Fruit fly (Drosophila melanogaster) whole organism, embryonic: ENCODE measurements around the gene Wdr33.

ENCODE experiments used
- ATbp ChIP-seq: fragments of 200-800 bp; sonication (Bioruptor generic); optimal IDR thresholded peaks from 2 replicates; lab custom pipeline; 2017; ENCODE audit warnings: missing biosample characterization, mild to moderate bottlenecking, missing genetic modification characterization, missing genetic modification reagents
- Aef1 ChIP-seq: fragments of 200-800 bp; sonication (Bioruptor generic); IDR thresholded peaks from 3 replicates; pipeline ENCODE4 v1.3.6; 2022; ENCODE audit warnings: missing biosample characterization, missing genetic modification characterization
- Asciz ChIP-seq: fragments of 200-800 bp; sonication (Bioruptor generic); optimal IDR thresholded peaks from 2 replicates; lab custom pipeline; 2017; ENCODE audit warnings: missing biosample characterization, mild to moderate bottlenecking, missing genetic modification characterization, missing genetic modification reagents
- Blimp-1 ChIP-seq: fragments of 200-800 bp; sonication (Bioruptor generic); optimal IDR thresholded peaks from 3 replicates; lab custom pipeline; 2018; ENCODE audit warnings: missing biosample characterization, missing genetic modification characterization, mild to moderate bottlenecking, moderate library complexity, missing genetic modification reagents
- CG10267 ChIP-seq: fragments of 200-800 bp; sonication (Bioruptor generic); optimal IDR thresholded peaks from 2 replicates; lab custom pipeline; 2018; ENCODE audit warnings: missing biosample characterization, mild to moderate bottlenecking, missing genetic modification characterization, moderate library complexity
- CG11695 ChIP-seq: fragments of 200-800 bp; sonication (Bioruptor generic); IDR thresholded peaks from 3 replicates; pipeline ENCODE4 v1.3.6; 2022; ENCODE audit warnings: missing biosample characterization, missing genetic modification characterization
- CG13287 ChIP-seq: fragments of 200-800 bp; sonication (Bioruptor generic); IDR thresholded peaks from 2 replicates; pipeline ENCODE4 v1.3.6; 2022; ENCODE audit warnings: missing biosample characterization, missing genetic modification characterization; ENCODE audit not compliant: partially characterized antibody
- CG13424 ChIP-seq: fragments of 200-800 bp; sonication (Bioruptor generic); optimal IDR thresholded peaks from 2 replicates; lab custom pipeline; 2019; ENCODE audit warnings: missing biosample characterization, mild to moderate bottlenecking, missing genetic modification characterization, moderate library complexity
- CG17802 ChIP-seq: fragments of 200-800 bp; sonication (Bioruptor generic); optimal IDR thresholded peaks from 2 replicates; lab custom pipeline; 2018; ENCODE audit warnings: missing biosample characterization, mild to moderate bottlenecking, missing genetic modification characterization, moderate library complexity
- CG18599 ChIP-seq: fragments of 200-800 bp; sonication (Bioruptor generic); optimal IDR thresholded peaks from 3 replicates; lab custom pipeline; 2017; ENCODE audit warnings: missing biosample characterization, missing genetic modification characterization, mild to moderate bottlenecking, moderate library complexity, missing genetic modification reagents
- CG2120 ChIP-seq: fragments of 200-800 bp; sonication (Bioruptor generic); optimal IDR thresholded peaks from 3 replicates; lab custom pipeline; 2016; ENCODE audit warnings: missing biosample characterization, missing genetic modification characterization
- CG33213 ChIP-seq: fragments of 200-800 bp; sonication (Bioruptor generic); optimal IDR thresholded peaks from 3 replicates; lab custom pipeline; 2016; ENCODE audit warnings: missing biosample characterization, missing genetic modification characterization
- CG4282 ChIP-seq: fragments of 200-800 bp; sonication (Bioruptor generic); optimal IDR thresholded peaks from 2 replicates; lab custom pipeline; 2016; ENCODE audit warnings: missing biosample characterization, missing genetic modification characterization
- CG4707 ChIP-seq: fragments of 200-800 bp; sonication (Bioruptor generic); optimal IDR thresholded peaks from 2 replicates; lab custom pipeline; 2018; ENCODE audit warnings: missing biosample characterization, mild to moderate bottlenecking, missing genetic modification characterization, moderate library complexity
- CG4730 ChIP-seq: fragments of 200-800 bp; sonication (Bioruptor generic); IDR thresholded peaks from 2 replicates; pipeline ENCODE4 v1.3.6; 2022; ENCODE audit warnings: missing biosample characterization, missing genetic modification characterization
- CG6683 ChIP-seq: fragments of 200-800 bp; sonication (Bioruptor generic); optimal IDR thresholded peaks from 2 replicates; lab custom pipeline; 2017; ENCODE audit warnings: missing biosample characterization, mild to moderate bottlenecking, missing genetic modification characterization, missing genetic modification reagents
- CG7786 ChIP-seq: fragments of 200-800 bp; sonication (Bioruptor generic); optimal IDR thresholded peaks from 2 replicates; lab custom pipeline; 2016; ENCODE audit warnings: missing biosample characterization, missing genetic modification characterization
- CG8765 ChIP-seq: fragments of 200-800 bp; sonication (Bioruptor generic); IDR thresholded peaks from 2 replicates; pipeline ENCODE4 v1.3.6; 2022; ENCODE audit warnings: missing biosample characterization, missing genetic modification characterization
- CrebB ChIP-seq: fragments of 200-800 bp; sonication (Bioruptor generic); optimal IDR thresholded peaks from 3 replicates; lab custom pipeline; 2018; ENCODE audit warnings: missing biosample characterization, mild to moderate bottlenecking, missing genetic modification characterization
- Doc2 ChIP-seq: fragments of 200-800 bp; sonication (Bioruptor generic); IDR thresholded peaks from 2 replicates; pipeline ENCODE4 v1.3.6; 2022; ENCODE audit warnings: missing biosample characterization, missing genetic modification characterization
- Drgx ChIP-seq: fragments of 200-800 bp; sonication (Bioruptor generic); IDR thresholded peaks from 2 replicates; pipeline ENCODE4 v1.3.6; 2022; ENCODE audit warnings: missing biosample characterization, missing genetic modification characterization
- ERR ChIP-seq: fragments of 200-800 bp; sonication (Bioruptor generic); optimal IDR thresholded peaks from 2 replicates; lab custom pipeline; 2016; ENCODE audit warnings: missing biosample characterization, missing genetic modification characterization
- Fer3 ChIP-seq: fragments of 200-800 bp; sonication (Bioruptor generic); optimal IDR thresholded peaks from 2 replicates; lab custom pipeline; 2018; ENCODE audit warnings: missing biosample characterization, mild to moderate bottlenecking, missing genetic modification characterization, moderate library complexity
- Lpt ChIP-seq: fragments of >200 bp; optimal IDR thresholded peaks from 2 replicates; lab custom pipeline; 2018; ENCODE audit warnings: missing biosample characterization, missing genetic modification characterization
- MBD-R2 ChIP-seq: fragments of 200-800 bp; sonication (Bioruptor generic); IDR thresholded peaks from 2 replicates; pipeline ENCODE4 v1.3.6; 2022; ENCODE audit warnings: missing biosample characterization, missing genetic modification characterization
- NFAT ChIP-seq: fragments of 200-800 bp; sonication (Bioruptor generic); IDR thresholded peaks from 2 replicates; pipeline ENCODE4 v1.3.6; 2022; ENCODE audit warnings: missing biosample characterization, missing genetic modification characterization
- Oli ChIP-seq: fragments of 200-800 bp; sonication (Bioruptor generic); optimal IDR thresholded peaks from 2 replicates; lab custom pipeline; 2018; ENCODE audit warnings: missing biosample characterization, mild to moderate bottlenecking, missing genetic modification characterization, moderate library complexity
- Sin3A ChIP-seq: fragments of >200 bp; optimal IDR thresholded peaks from 2 replicates; lab custom pipeline; 2018
- Sox102F ChIP-seq: fragments of 200-800 bp; sonication (Bioruptor generic); optimal IDR thresholded peaks from 2 replicates; lab custom pipeline; 2018; ENCODE audit warnings: missing biosample characterization, mild to moderate bottlenecking, missing genetic modification characterization, moderate library complexity
- Tbp ChIP-seq: fragments of >200 bp; optimal IDR thresholded peaks from 2 replicates; lab custom pipeline; 2018; ENCODE audit warnings: missing biosample characterization, missing genetic modification characterization
- ara ChIP-seq: fragments of 200-800 bp; sonication (Bioruptor generic); IDR thresholded peaks from 2 replicates; pipeline ENCODE4 v1.3.6; 2022; ENCODE audit warnings: missing biosample characterization, missing genetic modification characterization
- ase ChIP-seq: fragments of 200-800 bp; sonication (Bioruptor generic); IDR thresholded peaks from 3 replicates; pipeline ENCODE4 v1.3.6; 2022; ENCODE audit warnings: missing biosample characterization, missing genetic modification characterization
- btn ChIP-seq: fragments of 200-800 bp; sonication (Bioruptor generic); optimal IDR thresholded peaks from 2 replicates; lab custom pipeline; 2016; ENCODE audit warnings: missing biosample characterization, missing genetic modification characterization
- disco-r ChIP-seq: fragments of 200-800 bp; sonication (Bioruptor generic); optimal IDR thresholded peaks from 2 replicates; lab custom pipeline; 2016; ENCODE audit warnings: missing biosample characterization, missing genetic modification characterization
- fd96Cb ChIP-seq: fragments of 200-800 bp; sonication (Bioruptor generic); optimal IDR thresholded peaks from 2 replicates; lab custom pipeline; 2018; ENCODE audit warnings: missing biosample characterization, mild to moderate bottlenecking, missing genetic modification characterization, moderate library complexity
- gce ChIP-seq: fragments of 200-800 bp; sonication (Bioruptor generic); IDR thresholded peaks from 3 replicates; pipeline ENCODE4 v1.3.6; 2022; ENCODE audit warnings: missing biosample characterization, missing genetic modification characterization
- kah ChIP-seq: fragments of 200-800 bp; sonication (Bioruptor generic); optimal IDR thresholded peaks from 2 replicates; lab custom pipeline; 2018; ENCODE audit warnings: missing biosample characterization, mild to moderate bottlenecking, missing genetic modification characterization
- lmd ChIP-seq: fragments of 200-800 bp; sonication (Bioruptor generic); IDR thresholded peaks from 2 replicates; pipeline ENCODE4 v1.3.6; 2022; ENCODE audit warnings: missing biosample characterization, missing genetic modification characterization
- maf-S ChIP-seq: fragments of 200-800 bp; sonication (Bioruptor generic); optimal IDR thresholded peaks from 2 replicates; lab custom pipeline; 2016; ENCODE audit warnings: missing biosample characterization, missing genetic modification characterization
- nau ChIP-seq: fragments of 200-800 bp; sonication (Bioruptor generic); optimal IDR thresholded peaks from 3 replicates; lab custom pipeline; 2017; ENCODE audit warnings: missing biosample characterization, mild to moderate bottlenecking, missing genetic modification characterization, missing genetic modification reagents
- nerfin-2 ChIP-seq: fragments of 200-800 bp; sonication (Bioruptor generic); IDR thresholded peaks from 2 replicates; pipeline ENCODE4 v1.3.6; 2022; ENCODE audit warnings: missing biosample characterization, missing genetic modification characterization; ENCODE audit not compliant: partially characterized antibody
- org-1 ChIP-seq: fragments of 200-800 bp; sonication (Bioruptor generic); optimal IDR thresholded peaks from 2 replicates; lab custom pipeline; 2017; ENCODE audit warnings: missing biosample characterization, missing genetic modification characterization
- psq ChIP-seq: fragments of 200-800 bp; sonication (Bioruptor generic); optimal IDR thresholded peaks from 2 replicates; lab custom pipeline; 2017; ENCODE audit warnings: missing biosample characterization, missing genetic modification characterization
- sr ChIP-seq: fragments of 200-800 bp; sonication (Bioruptor generic); IDR thresholded peaks from 3 replicates; pipeline ENCODE4 v1.3.6; 2022; ENCODE audit warnings: missing biosample characterization, missing genetic modification characterization
- toy ChIP-seq: fragments of 200-800 bp; sonication (Bioruptor generic); IDR thresholded peaks from 2 replicates; pipeline ENCODE4 v1.3.6; 2022; ENCODE audit warnings: missing biosample characterization, missing genetic modification characterization
- trh ChIP-seq: fragments of 200-800 bp; sonication (Bioruptor generic); optimal IDR thresholded peaks from 2 replicates; lab custom pipeline; 2016; ENCODE audit warnings: missing biosample characterization, missing genetic modification characterization
- twi ChIP-seq: fragments of 200-800 bp; optimal IDR thresholded peaks from 2 replicates; lab custom pipeline; 2019; ENCODE audit warnings: missing biosample characterization, mild to moderate bottlenecking, missing genetic modification characterization, moderate library complexity
- tx ChIP-seq: fragments of 200-800 bp; sonication (Bioruptor generic); optimal IDR thresholded peaks from 2 replicates; lab custom pipeline; 2016; ENCODE audit warnings: missing biosample characterization, missing genetic modification characterization
- vnd ChIP-seq: fragments of 200-800 bp; sonication (Bioruptor generic); IDR thresholded peaks from 3 replicates; pipeline ENCODE4 v1.3.6; 2022; ENCODE audit warnings: missing biosample characterization, missing genetic modification characterization; ENCODE audit not compliant: partially characterized antibody

Gene Wdr33

DNA sequence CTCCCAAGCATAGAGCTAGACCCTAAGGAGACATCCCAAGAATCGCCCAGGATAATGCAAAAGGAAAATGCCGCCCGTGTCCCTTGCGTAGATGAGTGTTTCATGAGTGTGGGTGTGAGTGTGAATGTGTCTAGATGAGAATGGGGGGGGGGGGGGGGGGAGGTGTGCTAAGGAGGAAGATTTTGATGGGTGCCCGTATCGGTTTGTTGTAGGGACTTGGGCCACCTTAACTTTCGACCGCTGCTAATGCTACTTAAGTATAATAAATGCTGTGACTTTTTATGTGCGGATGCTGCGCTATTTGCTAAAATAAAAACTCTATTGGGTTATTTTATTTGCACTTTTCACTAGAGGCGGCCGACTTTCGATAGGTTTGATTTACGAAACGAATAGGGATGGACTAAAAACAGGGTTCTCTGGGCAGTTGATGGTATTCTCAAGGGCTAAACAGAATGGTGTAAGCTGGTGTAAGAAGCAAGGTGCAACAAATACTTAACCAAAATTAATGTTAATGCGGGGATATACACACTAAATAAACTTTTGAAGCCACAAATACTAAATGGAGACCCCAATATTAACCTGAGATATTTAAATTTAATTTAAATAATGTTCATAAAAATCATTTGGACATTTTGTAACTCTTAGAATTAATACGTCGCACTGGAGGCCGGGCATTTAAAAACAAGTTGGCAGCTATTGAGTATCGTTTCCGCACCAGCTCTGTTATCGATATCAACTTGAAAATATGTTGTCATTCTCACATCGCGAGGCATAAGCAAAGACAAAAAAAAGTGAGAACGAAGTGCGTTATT, 8.7 kb downstream of the Wdr33 start, which contains the start of the genes Xe7 and Atg17 (continued):
- TF ChIP-seq ERR (GFP tag; lab: Kevin White, UChicago), result peak; percentile 35
- peak; percentile 83 for TF ChIP-seq Blimp-1 (GFP tag; lab: Kevin White, UChicago)
- TF ChIP-seq CG13287 (GFP tag; lab: Robert Waterston, UW), result peak; percentile 40; the same call in 1 of the 2 replicates
- peak; percentile 58; the same call in 2 of the 3 replicates for TF ChIP-seq vnd (GFP tag; lab: Robert Waterston, UW)
- TF ChIP-seq lmd (GFP tag; lab: Robert Waterston, UW), result peak; percentile 95
- peak; percentile 68 for TF ChIP-seq CG33213 (GFP tag; lab: Kevin White, UChicago)
- TF ChIP-seq psq, result peak; percentile 23
- peak; percentile 72 for TF ChIP-seq CG8765 (GFP tag; lab: Robert Waterston, UW)
- peak; percentile 24 for TF ChIP-seq Asciz (GFP tag; lab: Kevin White, UChicago)
- TF ChIP-seq org-1 (GFP tag; lab: Kevin White, UChicago), result peak; percentile 72
- peak; percentile 16; the same call in 1 of the 3 replicates for TF ChIP-seq sr (GFP tag; lab: Robert Waterston, UW)
- TF ChIP-seq CG4707 (GFP tag; lab: Kevin White, UChicago), result peak; percentile 16
- TF ChIP-seq CG4282 (GFP tag; lab: Kevin White, UChicago), result peak; percentile 61
- TF ChIP-seq CrebB, result peak; percentile 61
- TF ChIP-seq Tbp (GFP tag; lab: Kevin White, UChicago), result no peak
- TF ChIP-seq ATbp, result peak; percentile 59
- peak; percentile 92 for TF ChIP-seq trh (GFP tag; lab: Kevin White, UChicago)
- TF ChIP-seq CG13424, result peak; percentile 95
- peak; percentile 80 for TF ChIP-seq toy (GFP tag; lab: Robert Waterston, UW)
- peak; percentile 85 for TF ChIP-seq CG11695
- TF ChIP-seq gce, result peak; percentile 54; the same call in 1 of the 3 replicates
- peak; percentile 93 for TF ChIP-seq NFAT (GFP tag; lab: Robert Waterston, UW)
- TF ChIP-seq CG18599 (GFP tag; lab: Kevin White, UChicago), result peak; percentile 89
- TF ChIP-seq CG2120 (GFP tag; lab: Kevin White, UChicago), result peak; percentile 97
- TF ChIP-seq CG10267 (tag; lab: Kevin White, UChicago), result peak; percentile 87
- TF ChIP-seq ara (GFP tag; lab: Robert Waterston, UW), result peak; percentile 77
- peak; percentile 67 for TF ChIP-seq CG17802 (tag; lab: Kevin White, UChicago)
- peak; percentile 71 for TF ChIP-seq disco-r
- TF ChIP-seq ase (GFP tag; lab: Robert Waterston, UW), result peak; percentile 85
- peak; percentile 96 for TF ChIP-seq Sin3A (lab: Kevin White, UChicago)
- TF ChIP-seq Aef1 (GFP tag; lab: Robert Waterston, UW), result peak; percentile 90
- peak; percentile 27; the same call in 1 of the 2 replicates for TF ChIP-seq nerfin-2
- TF ChIP-seq CG6683 (GFP tag; lab: Kevin White, UChicago), result peak; percentile 56
- TF ChIP-seq Fer3 (tag; lab: Kevin White, UChicago), result peak; percentile 92
- peak; percentile 73 for TF ChIP-seq MBD-R2
- TF ChIP-seq Lpt, result no peak
- TF ChIP-seq tx, result peak; percentile 88
- peak; percentile 42; the same call in 1 of the 2 replicates for TF ChIP-seq Doc2 (GFP tag; lab: Robert Waterston, UW)
- peak; percentile 93 for TF ChIP-seq fd96Cb (tag; lab: Kevin White, UChicago)
- TF ChIP-seq Oli (tag; lab: Kevin White, UChicago), result peak; percentile 90
- peak; percentile 84 for TF ChIP-seq maf-S (GFP tag; lab: Kevin White, UChicago)
- peak; percentile 90 for TF ChIP-seq CG4730 (GFP tag; lab: Robert Waterston, UW)
- TF ChIP-seq btn (GFP tag; lab: Kevin White, UChicago), result peak; percentile 47
- TF ChIP-seq Sox102F (GFP tag; lab: Kevin White, UChicago), result peak; percentile 91
- peak; percentile 44 for TF ChIP-seq nau
- peak; percentile 61 for TF ChIP-seq kah
- peak; percentile 83 for TF ChIP-seq Drgx (GFP tag; lab: Robert Waterston, UW)
- TF ChIP-seq twi (tag; lab: Kevin White, UChicago), result peak; percentile 90
- TF ChIP-seq CG7786, result peak; percentile 85
